Worm (Caenorhabditis elegans): ENCODE measurements around the gene clec-149.

The clec-149 gene

DNA sequence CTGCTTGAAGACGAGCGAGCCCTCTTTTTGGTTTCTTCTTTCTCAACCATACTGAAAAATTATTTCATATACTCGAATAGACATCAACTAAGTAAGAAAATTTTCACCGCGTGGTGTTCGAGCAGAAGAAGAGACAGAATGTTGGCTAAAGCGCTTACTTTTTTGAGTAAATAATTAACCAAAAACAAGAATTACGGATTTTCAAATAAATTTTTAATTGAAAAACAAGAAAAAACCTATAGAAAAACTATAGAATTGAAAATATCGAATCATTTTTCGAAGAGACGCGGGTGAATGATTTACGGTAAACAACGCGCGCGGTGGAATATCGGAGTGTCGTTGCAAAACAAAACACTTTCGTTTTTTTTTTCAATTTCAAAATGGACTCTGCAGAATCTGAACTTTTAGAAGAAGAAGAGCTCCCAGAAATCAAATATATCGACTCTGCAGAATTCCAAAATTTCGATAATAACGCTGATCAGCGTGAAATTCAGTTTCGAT, 30.9 kb downstream of the clec-149 start, which contains the start of the genes rnp-5 and tag-51:
rnp-5 (minus strand) TSS at position 51 of the 501 bp plus-strand sequence.
tag-51 (plus strand) TSS at position 363 of the 501 bp plus-strand sequence.
- TF ChIP-seq mes-2 (tag; optimal IDR thresholded peaks at IDR 0.05; ENCODE audit: poor library complexity, severe bottlenecking): peak; percentile 39
- TF ChIP-seq zip-11 (GFP tag; IDR thresholded peaks at IDR 0.05): no peak
- no peak for TF ChIP-seq lin-39 (tag; optimal IDR thresholded peaks at IDR 0.05)
- TF ChIP-seq ztf-7 (tag; optimal IDR thresholded peaks at IDR 0.05): no peak
- TF ChIP-seq tra-1 (GFP tag; IDR thresholded peaks at IDR 0.05): no peak
- TF ChIP-seq dpl-1 (GFP tag; optimal IDR thresholded peaks at IDR 0.05): peak; percentile 12
- TF ChIP-seq R02D3.7 (tag; optimal IDR thresholded peaks at IDR 0.05): peak; percentile 56
- TF ChIP-seq nhr-42 (GFP tag; IDR thresholded peaks at IDR 0.05): no peak
- peak in 1 of 2 experiments; percentile 22 for TF ChIP-seq lsy-2 (tag; optimal IDR thresholded peaks at IDR 0.05)
- no peak for TF ChIP-seq madf-9 (GFP tag; conservative IDR thresholded peaks at IDR 0.05)
- TF ChIP-seq Y48G9A.11 (GFP tag; IDR thresholded peaks at IDR 0.05): peak; percentile 74
- TF ChIP-seq T20F7.1 (GFP tag; optimal IDR thresholded peaks at IDR 0.05): peak; percentile 92
- TF ChIP-seq nhr-76 (tag; optimal IDR thresholded peaks at IDR 0.05): no peak

- no peak for TF ChIP-seq nhr-11 (tag; optimal IDR thresholded peaks at IDR 0.05)
- TF ChIP-seq ceh-62 (tag; optimal IDR thresholded peaks at IDR 0.05): no peak
- no peak for TF ChIP-seq zfp-3 (GFP tag; conservative IDR thresholded peaks at IDR 0.05)
- no peak for TF ChIP-seq ctbp-1 (GFP tag; IDR thresholded peaks at IDR 0.05)
- TF ChIP-seq arid-1 (GFP tag; conservative IDR thresholded peaks at IDR 0.05): no peak
- no peak for TF ChIP-seq rbr-2 (tag; optimal IDR thresholded peaks at IDR 0.05)
- TF ChIP-seq unc-130 (GFP tag; optimal IDR thresholded peaks at IDR 0.05): no peak
- TF ChIP-seq zip-11 (GFP tag; IDR thresholded peaks at IDR 0.05): no peak
- no peak for TF ChIP-seq ceh-28 (tag; optimal IDR thresholded peaks at IDR 0.05)
These were observed 33.2 kb downstream of the clec-149 start, which contains the start of gene K02F3.12 for ce11 chrIII:856260-856659. Gene K02F3.12, plus strand, starts transcription at chrIII:856560.

DNA sequence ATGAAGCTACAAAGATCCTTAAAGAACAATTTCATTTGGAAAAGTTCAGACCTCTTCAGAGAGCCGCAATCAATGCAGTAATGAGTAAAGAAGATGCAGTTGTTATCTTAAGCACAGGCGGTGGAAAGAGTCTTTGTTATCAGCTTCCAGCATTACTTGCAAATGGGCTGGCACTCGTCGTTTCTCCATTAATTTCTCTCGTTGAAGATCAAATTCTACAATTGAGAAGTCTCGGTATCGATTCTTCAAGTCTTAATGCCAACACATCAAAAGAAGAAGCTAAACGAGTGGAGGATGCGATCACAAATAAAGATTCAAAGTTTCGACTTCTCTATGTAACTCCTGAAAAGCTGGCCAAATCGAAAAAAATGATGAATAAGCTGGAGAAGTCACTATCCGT, 33.9 kb downstream of the clec-149 start:
- TF ChIP-seq hlh-30 (tag; optimal IDR thresholded peaks at IDR 0.05; ENCODE audit: insufficient read depth): no peak
- TF ChIP-seq nhr-25 (tag; optimal IDR thresholded peaks at IDR 0.05; ENCODE audit: borderline replicate concordance, insufficient read depth): no peak
- no peak for TF ChIP-seq Y105C5A.15 (GFP tag; IDR thresholded peaks at IDR 0.05)
- peak; percentile 90 for TF ChIP-seq aha-1 (tag)

DNA sequence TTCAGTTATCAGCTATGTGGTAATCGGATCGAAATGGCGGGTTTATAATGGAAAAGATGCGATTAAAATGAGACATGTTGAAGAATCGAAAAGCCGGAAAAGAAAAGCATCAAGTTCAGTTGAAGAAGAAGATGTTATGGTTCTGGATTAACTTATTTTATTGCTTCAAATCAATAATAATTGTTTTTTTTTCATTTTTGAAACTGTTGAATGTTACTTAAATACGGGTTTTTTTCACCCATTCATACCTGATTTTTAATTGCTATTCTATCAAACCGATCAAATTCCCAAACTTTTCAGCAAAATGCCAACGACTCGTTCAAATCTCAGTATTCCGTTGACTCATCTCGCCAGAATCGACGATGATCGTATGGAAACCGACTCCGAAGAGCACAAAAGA, 36.9 kb downstream of the clec-149 start, which contains the start of gene exos-4.2:
exos-4.2 (plus strand) TSS at position 301 of the 400 bp plus-strand sequence.
- TF ChIP-seq ztf-11 (tag; optimal IDR thresholded peaks at IDR 0.05) (no peak), F49E8.2 (tag; optimal IDR thresholded peaks at IDR 0.05; ENCODE audit: borderline replicate concordance) (no peak), ctbp-1 (GFP tag; IDR thresholded peaks at IDR 0.05) (no peak), pha-4 (GFP tag; IDR thresholded peaks at IDR 0.05) (no peak), pha-4 (tag; optimal IDR thresholded peaks at IDR 0.05) (no peak), vab-7 (GFP tag; IDR thresholded peaks at IDR 0.05) (no peak), F10B5.3 (tag; optimal IDR thresholded peaks at IDR 0.05) (no peak)

DNA sequence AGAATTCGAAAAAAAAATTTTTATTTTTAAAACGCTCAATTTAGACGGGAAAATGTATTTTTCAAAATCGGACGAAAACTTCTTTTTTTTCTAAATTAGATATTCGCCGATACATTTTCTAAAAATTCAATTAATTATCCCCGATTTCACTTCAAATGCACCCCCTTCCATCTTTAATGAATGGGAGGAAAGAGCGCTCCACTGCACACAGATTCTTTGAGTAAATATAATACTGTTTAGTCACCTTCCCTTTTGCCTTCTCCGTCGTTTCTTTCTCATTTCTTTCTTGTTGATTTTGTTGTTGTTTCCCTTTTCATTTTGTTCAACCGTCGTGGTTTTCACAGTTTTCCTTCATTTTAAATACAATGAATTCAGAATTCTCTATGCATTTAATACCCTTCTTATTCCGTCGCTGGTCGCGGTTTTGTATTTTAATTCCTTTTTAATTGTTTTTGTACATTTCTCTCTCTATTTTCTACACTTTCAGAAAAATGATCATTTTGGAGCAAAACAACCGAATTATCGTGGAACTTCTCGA, 38.9 kb downstream of the clec-149 start, which contains the start of gene arx-4:
arx-4 (plus strand) TSS at position 488 of the 538 bp plus-strand sequence.
- TF ChIP-seq nhr-76 (tag; optimal IDR thresholded peaks at IDR 0.05) (no peak), pha-4 (GFP tag; IDR thresholded peaks at IDR 0.05) (no peak), pha-4 (tag; optimal IDR thresholded peaks at IDR 0.05) (peak; percentile 34), aha-1 (tag) (peak; percentile 89), ztf-7 (tag; optimal IDR thresholded peaks at IDR 0.05) (no peak), daf-16 (GFP tag; optimal IDR thresholded peaks at IDR 0.05) (no peak), daf-16 (tag; optimal IDR thresholded peaks at IDR 0.05) (peak; percentile 36), mes-2 (tag; optimal IDR thresholded peaks at IDR 0.05; ENCODE audit: poor library complexity, severe bottlenecking) (peak; percentile 40), dve-1 (tag; optimal IDR thresholded peaks at IDR 0.05; ENCODE audit: insufficient read depth) (peak; percentile 7), lin-38 (GFP tag; IDR thresholded peaks at IDR 0.05) (peak; percentile 50)
